Fruit fly (Drosophila melanogaster): Measurements from ENCODE around the gene CG43349.

CG43349 gene

dm6 chr2L:1150554-1150953, 49.5 kb upstream of the CG43349 start, which contains the start of the genes Tfb4 and Vps29 (continued):
- TF ChIP-seq bigmax (GFP tag; optimal IDR thresholded peaks at IDR 0.05) (no peak), CG6813 (GFP tag; optimal IDR thresholded peaks at IDR 0.05) (no peak), HHEX (GFP tag; optimal IDR thresholded peaks at IDR 0.05) (no peak), sc (optimal IDR thresholded peaks at IDR 0.05) (no peak), sc (GFP tag; optimal IDR thresholded peaks at IDR 0.05) (no peak), CG12299 (tag; optimal IDR thresholded peaks at IDR 0.05) (no peak), TFAM (GFP tag; optimal IDR thresholded peaks at IDR 0.05) (no peak), chif (GFP tag; optimal IDR thresholded peaks at IDR 0.05) (peak in 1 of 2 experiments; percentile 17), Fer3 (tag; optimal IDR thresholded peaks at IDR 0.05) (no peak), chinmo (GFP tag; IDR thresholded peaks at IDR 0.05; ENCODE audit: partially characterized antibody) (peak; percentile 96), grau (tag; optimal IDR thresholded peaks at IDR 0.05) (no peak), H15 (GFP tag; IDR thresholded peaks at IDR 0.05) (no peak), Optix (GFP tag; IDR thresholded peaks at IDR 0.05) (no peak), CG3838 (GFP tag; optimal IDR thresholded peaks at IDR 0.05) (no peak), CG18476 (GFP tag; optimal IDR thresholded peaks at IDR 0.05) (no peak), lilli (GFP tag; optimal IDR thresholded peaks at IDR 0.05) (peak; percentile 82), CG6765 (GFP tag; optimal IDR thresholded peaks at IDR 0.05) (no peak), H2.0 (GFP tag; IDR thresholded peaks at IDR 0.05) (peak; percentile 46; the same call in 1 of the 2 replicates), slou (GFP tag; optimal IDR thresholded peaks at IDR 0.05) (no peak), ham (GFP tag; IDR thresholded peaks at IDR 0.05) (no peak), cad (GFP tag; optimal IDR thresholded peaks at IDR 0.05) (no peak), Opbp (GFP tag; IDR thresholded peaks at IDR 0.05; ENCODE audit: partially characterized antibody) (peak; percentile 94), CG10267 (tag; optimal IDR thresholded peaks at IDR 0.05) (peak; percentile 33), Mes4 (GFP tag; optimal IDR thresholded peaks at IDR 0.05) (no peak), Oaz (GFP tag; IDR thresholded peaks at IDR 0.05) (no peak), Tbp (GFP tag; optimal IDR thresholded peaks at IDR 0.05) (no peak), CG11695 (GFP tag; IDR thresholded peaks at IDR 0.05) (0 out of 3 replicates have a peak, but pooled peaks have one; percentile 12), CG11247 (GFP tag; IDR thresholded peaks at IDR 0.05) (0 out of 2 replicates have a peak, but pooled peaks have one; percentile 17), CG31224 (GFP tag; IDR thresholded peaks at IDR 0.05) (peak; percentile 36; the same call in 1 of the 2 replicates), pfk (GFP tag; optimal IDR thresholded peaks at IDR 0.05) (no peak), aop (GFP tag; IDR thresholded peaks at IDR 0.05) (no peak), jumu (GFP tag; optimal IDR thresholded peaks at IDR 0.05) (peak; percentile 63), amos (GFP tag; IDR thresholded peaks at IDR 0.05; ENCODE audit: partially characterized antibody) (peak; percentile 87), CG17802 (tag; optimal IDR thresholded peaks at IDR 0.05) (no peak), Ptx1 (GFP tag; IDR thresholded peaks at IDR 0.05) (no peak), CG10462 (GFP tag; optimal IDR thresholded peaks at IDR 0.05) (no peak), dan (GFP tag; IDR thresholded peaks at IDR 0.05) (no peak), az2 (GFP tag; optimal IDR thresholded peaks at IDR 0.05) (peak; percentile 26), CG9876 (GFP tag; optimal IDR thresholded peaks at IDR 0.05) (no peak), CG12219 (GFP tag; optimal IDR thresholded peaks at IDR 0.05) (no peak), ash1 (GFP tag; optimal IDR thresholded peaks at IDR 0.05) (no peak), CG4404 (GFP tag; IDR thresholded peaks at IDR 0.05) (no peak), br (optimal IDR thresholded peaks at IDR 0.05) (no peak), chm (GFP tag; IDR thresholded peaks at IDR 0.05) (peak; percentile 30; the same call in 1 of the 2 replicates), CG13424 (tag; optimal IDR thresholded peaks at IDR 0.05) (peak; percentile 36), CG34224 (GFP tag; IDR thresholded peaks at IDR 0.05; ENCODE audit: partially characterized antibody) (peak; percentile 99), CG14710 (tag; optimal IDR thresholded peaks at IDR 0.05) (peak; percentile 52), CG15601 (tag; optimal IDR thresholded peaks at IDR 0.05) (peak; percentile 11), HLH4C (GFP tag; IDR thresholded peaks at IDR 0.05; ENCODE audit: partially characterized antibody) (peak; percentile 98), C15 (GFP tag; IDR thresholded peaks at IDR 0.05) (no peak), zfh2 (GFP tag; optimal IDR thresholded peaks at IDR 0.05) (peak; percentile 84), CG10431 (GFP tag; optimal IDR thresholded peaks at IDR 0.05) (no peak)

All from whole organism, embryonic.